Worm (Caenorhabditis elegans): ENCODE data around the gene hecd-1.

Gene hecd-1

DNA sequence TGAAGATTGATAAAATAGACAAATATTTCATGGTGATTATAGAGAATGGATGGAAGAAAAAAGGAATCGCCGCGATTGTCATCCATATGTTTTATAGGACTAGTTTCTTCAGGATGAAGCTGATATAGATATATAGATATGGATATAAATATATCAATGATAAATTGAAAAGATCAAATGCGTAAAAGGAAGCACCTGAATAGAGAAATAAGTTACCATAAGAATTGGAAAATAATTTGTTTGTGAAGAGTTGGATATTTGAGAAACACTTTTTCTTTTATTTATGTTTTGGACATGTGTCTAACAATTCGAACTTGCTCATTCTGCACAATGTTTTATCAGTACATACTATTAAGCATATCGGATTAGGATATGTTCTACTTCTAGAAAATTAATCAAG lies 43.5 kb upstream of the hecd-1 start, which contains the start of gene C42D4.13:
TSS of gene C42D4.13 (minus strand) at position 101 of the 400 bp plus-strand sequence.
- no peak for TF ChIP-seq tlp-1 (tag; optimal IDR thresholded peaks at IDR 0.05)
- no peak for TF ChIP-seq hpl-2 (GFP tag; optimal IDR thresholded peaks at IDR 0.05)
- no peak for TF ChIP-seq tbx-2 (tag; optimal IDR thresholded peaks at IDR 0.05)
- no peak for TF ChIP-seq zag-1 (tag; optimal IDR thresholded peaks at IDR 0.05)
- no peak for TF ChIP-seq nhr-237 (tag; optimal IDR thresholded peaks at IDR 0.05)
- no peak for TF ChIP-seq ets-5 (GFP tag; IDR thresholded peaks at IDR 0.05)
- TF ChIP-seq snu-23 (GFP tag; optimal IDR thresholded peaks at IDR 0.05): no peak
- TF ChIP-seq lin-39 (tag; optimal IDR thresholded peaks at IDR 0.05): no peak
- TF ChIP-seq ama-1 (optimal IDR thresholded peaks at IDR 0.05): no peak
- TF ChIP-seq unc-62 (GFP tag; optimal IDR thresholded peaks at IDR 0.05): no peak
- no peak for TF ChIP-seq ceh-8 (GFP tag; optimal IDR thresholded peaks at IDR 0.05)
- TF ChIP-seq C16A3.4 (tag; optimal IDR thresholded peaks at IDR 0.05): no peak

DNA sequence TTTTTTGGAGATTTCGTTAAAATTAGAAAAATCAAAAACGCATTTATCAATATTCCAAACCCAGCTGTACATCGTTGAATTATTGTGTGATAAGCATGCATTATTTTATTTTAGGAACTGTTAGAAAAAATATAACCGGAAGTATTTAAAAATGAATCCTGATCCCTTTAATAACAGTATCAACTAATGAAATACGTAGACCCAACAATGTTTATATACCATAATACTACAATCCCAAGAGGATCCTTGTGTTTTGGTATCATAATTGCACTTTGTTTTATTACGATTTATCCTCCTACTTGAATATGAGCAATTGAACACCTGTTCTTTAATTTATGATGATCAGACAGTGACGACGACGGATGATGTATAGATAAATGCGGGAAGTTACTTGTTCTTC lies 42.2 kb upstream of the hecd-1 start, which contains the start of gene str-249:
TSS of gene str-249 (minus strand) at position 101 of the 400 bp plus-strand sequence.
- TF ChIP-seq ces-1 (GFP tag; optimal IDR thresholded peaks at IDR 0.05): no peak
- TF ChIP-seq tbx-2 (tag; optimal IDR thresholded peaks at IDR 0.05): no peak
- TF ChIP-seq aha-1 (tag; optimal IDR thresholded peaks at IDR 0.05): no peak
- no peak for TF ChIP-seq nhr-71 (tag; optimal IDR thresholded peaks at IDR 0.05)
- no peak for TF ChIP-seq fkh-8 (tag; optimal IDR thresholded peaks at IDR 0.05)
- no peak for TF ChIP-seq fkh-4 (tag; optimal IDR thresholded peaks at IDR 0.05; ENCODE audit: borderline replicate concordance)
- no peak for TF ChIP-seq efl-3 (GFP tag; optimal IDR thresholded peaks at IDR 0.05)
- no peak for TF ChIP-seq nhr-85 (tag)
- TF ChIP-seq mdl-1 (tag; optimal IDR thresholded peaks at IDR 0.05): no peak
- TF ChIP-seq ceh-90 (tag; optimal IDR thresholded peaks at IDR 0.05): no peak
- no peak for TF ChIP-seq mab-9 (GFP tag; IDR thresholded peaks at IDR 0.05)

DNA sequence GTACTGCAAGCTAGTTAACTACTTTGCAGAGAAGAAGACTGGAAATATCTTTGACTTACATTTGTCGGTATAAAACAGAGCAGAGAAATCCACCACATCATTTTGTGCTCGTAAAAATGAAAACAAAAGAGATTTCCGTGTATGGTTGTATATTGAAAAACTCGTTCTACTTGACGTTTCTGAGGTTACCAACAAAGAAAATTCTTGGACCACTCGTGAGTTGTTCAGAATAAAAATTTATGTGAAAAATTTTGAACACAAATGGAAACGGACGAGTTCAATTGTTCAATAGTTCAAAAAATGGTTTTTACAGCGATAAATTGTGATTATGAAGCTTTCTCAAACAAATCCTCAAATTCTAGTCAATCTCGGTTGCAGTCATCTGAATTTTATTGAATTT lies 40.1 kb upstream of the hecd-1 start, which contains the start of gene clec-179:
TSS of gene clec-179 (minus strand) at position 101 of the 400 bp plus-strand sequence.
- TF ChIP-seq skn-1 (tag; optimal IDR thresholded peaks at IDR 0.05) (no peak), irx-1 (tag; optimal IDR thresholded peaks at IDR 0.05) (no peak), sox-4 (tag; optimal IDR thresholded peaks at IDR 0.05) (no peak), nhr-85 (tag) (no peak), lin-13 (GFP tag; optimal IDR thresholded peaks at IDR 0.05) (no peak), nhr-90 (tag; optimal IDR thresholded peaks at IDR 0.05; ENCODE audit: poor library complexity) (no peak), fos-1 (tag; optimal IDR thresholded peaks at IDR 0.05) (no peak), lin-39 (tag; optimal IDR thresholded peaks at IDR 0.05) (no peak), egl-27 (tag; optimal IDR thresholded peaks at IDR 0.05) (no peak), alr-1 (tag; optimal IDR thresholded peaks at IDR 0.05; ENCODE audit: borderline replicate concordance) (no peak), ceh-82 (tag; optimal IDR thresholded peaks at IDR 0.05) (no peak), fkh-10 (GFP tag; optimal IDR thresholded peaks at IDR 0.05) (no peak), mab-9 (GFP tag; IDR thresholded peaks at IDR 0.05) (no peak), mdl-1 (tag; optimal IDR thresholded peaks at IDR 0.05) (no peak), C16A3.4 (tag; optimal IDR thresholded peaks at IDR 0.05) (no peak), aly-2 (tag; optimal IDR thresholded peaks at IDR 0.05) (no peak), C04F5.9 (tag; optimal IDR thresholded peaks at IDR 0.05) (no peak)

DNA sequence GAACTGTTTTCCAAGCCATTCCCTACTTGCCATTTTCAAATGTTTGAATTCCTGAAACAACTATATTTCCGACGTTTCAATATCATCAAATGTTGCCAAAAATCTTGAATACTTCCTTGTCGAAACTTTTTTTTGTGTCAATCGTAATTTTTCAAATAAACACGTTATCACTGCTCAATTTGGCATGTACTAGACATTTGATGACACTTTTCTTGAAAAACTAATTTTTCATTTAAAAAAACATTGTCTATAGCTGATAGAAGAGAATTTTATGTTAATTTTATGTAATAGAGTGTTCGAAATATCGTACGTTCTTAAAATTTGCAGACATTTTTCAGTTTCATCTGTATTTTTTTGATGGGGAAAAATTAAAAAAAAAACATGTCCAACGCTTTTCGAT lies 38.3 kb upstream of the hecd-1 start:
- TF ChIP-seq lin-15B (tag; optimal IDR thresholded peaks at IDR 0.05) (no peak), lin-13 (GFP tag; optimal IDR thresholded peaks at IDR 0.05) (no peak), ztf-11 (tag; optimal IDR thresholded peaks at IDR 0.05) (no peak), isw-1 (GFP tag; IDR thresholded peaks at IDR 0.05) (no peak), tbx-2 (tag; optimal IDR thresholded peaks at IDR 0.05) (no peak), nhr-28 (tag; optimal IDR thresholded peaks at IDR 0.05) (no peak), pax-3 (tag; optimal IDR thresholded peaks at IDR 0.05) (no peak), C04F5.9 (tag; optimal IDR thresholded peaks at IDR 0.05) (no peak), alr-1 (tag; optimal IDR thresholded peaks at IDR 0.05; ENCODE audit: borderline replicate concordance) (no peak), ceh-82 (tag; optimal IDR thresholded peaks at IDR 0.05) (no peak), egl-13 (tag; optimal IDR thresholded peaks at IDR 0.05) (no peak)
